Worm (Caenorhabditis elegans) whole organism, young adult: ENCODE measurements around the gene far-8.

Experiments used
- F22D6.2 ChIP-seq: sonication (generic microtip); optimal IDR thresholded peaks from 2 replicates; lab custom pipeline; 2016; ENCODE audit warnings: mild to moderate bottlenecking, missing genetic modification characterization, missing compliant biosample characterization
- egl-44 ChIP-seq: fragments of 200-800 bp; sonication (Bioruptor generic); IDR thresholded peaks from 2 replicates; pipeline ENCODE4 v1.3.6; 2022; ENCODE audit warnings: missing genetic modification reagents, missing genetic modification characterization, missing compliant biosample characterization
- fkh-3 ChIP-seq: sonication (generic microtip); optimal IDR thresholded peaks from 2 replicates; lab custom pipeline; 2016; ENCODE audit warnings: mild to moderate bottlenecking, missing genetic modification characterization, missing compliant biosample characterization
- lin-35 ChIP-seq, 3 experiments: fragments of 150-350 bp in 2 of 3; sonication (generic microtip) in 1 of 3; optimal IDR thresholded peaks; 2 replicates each; lab custom pipeline; 2014 to 2018; ENCODE audit warnings: missing biosample characterization in 3 of 3, missing genetic modification characterization in 3 of 3, missing genetic modification reagents in 3 of 3
- madf-6 ChIP-seq: fragments of 200-800 bp; sonication (Bioruptor generic); IDR thresholded peaks from 2 replicates; pipeline ENCODE4 v1.3.6; 2022; ENCODE audit warnings: missing genetic modification reagents, missing genetic modification characterization, missing compliant biosample characterization
- nhr-27 ChIP-seq: fragments of 200-800 bp; sonication (Bioruptor generic); optimal IDR thresholded peaks from 2 replicates; lab custom pipeline; 2018; ENCODE audit warnings: mild to moderate bottlenecking, missing genetic modification characterization, moderate library complexity, missing compliant biosample characterization
- pha-4 ChIP-seq: fragments of 150-350 bp; sonication (generic microtip); optimal IDR thresholded peaks from 2 replicates; lab custom pipeline; 2014; ENCODE audit warnings: missing biosample characterization, missing genetic modification reagents, missing genetic modification characterization
- snpc-3.4 ChIP-seq: sonication (generic microtip); optimal IDR thresholded peaks from 2 replicates; lab custom pipeline; 2017; ENCODE audit warnings: missing genetic modification characterization, mild to moderate bottlenecking, missing compliant biosample characterization, antibody characterized with exemption, moderate library complexity, missing genotype, missing genetic modification reagents
- snpc-4 ChIP-seq, 5 experiments: fragments of 150-350 bp in 1 of 5; sonication (generic microtip) in 4 of 5; optimal IDR thresholded peaks; 2 replicates each; lab custom pipeline; 2014 to 2018; ENCODE audit warnings: missing genetic modification characterization in 5 of 5, missing biosample characterization in 3 of 5, antibody characterized with exemption in 2 of 5, mild to moderate bottlenecking in 2 of 5, missing compliant biosample characterization in 2 of 5, missing genotype in 2 of 5, moderate library complexity in 2 of 5, missing genetic modification reagents in 1 of 5
- somi-1 ChIP-seq: fragments of 200-800 bp; sonication (Bioruptor generic); optimal IDR thresholded peaks from 2 replicates; lab custom pipeline; 2018; ENCODE audit warnings: mild to moderate bottlenecking, missing genetic modification characterization, missing compliant biosample characterization

ce11 chrIII:891014-891413 lies 48.3 kb downstream of the far-8 start, which contains the start of gene T24C4.10:
- TF ChIP-seq F22D6.2 (tag; lab: Kevin White, UChicago) (no peak), snpc-3.4 (tag; lab: Kevin White, UChicago) (peak; percentile 27), nhr-27 (tag; lab: Kevin White, UChicago) (no peak), egl-44 (GFP tag; lab: Robert Waterston, UW) (no peak), somi-1 (GFP tag; lab: Kevin White, UChicago) (no peak), fkh-3 (no peak), madf-6 (GFP tag; lab: Robert Waterston, UW) (no peak), snpc-4 (GFP tag; optimal IDR thresholded peaks at IDR 0.05; lab: Kevin White, UChicago) (no peak), snpc-4 (tag; optimal IDR thresholded peaks at IDR 0.05; lab: Kevin White, UChicago) (no peak), pha-4 (tag; lab: Kevin White, UChicago) (no peak), lin-35 (GFP tag; optimal IDR thresholded peaks at IDR 0.05; lab: Kevin White, UChicago) (no peak)
